Fruit fly (Drosophila melanogaster) whole organism, prepupa: Measurements from ENCODE around the gene CG31650.

Experiments
- CG10631 ChIP-seq: fragments of 200-800 bp; sonication (Bioruptor generic); optimal IDR thresholded peaks from 2 replicates; lab custom pipeline; 2016; ENCODE audit warnings: missing biosample characterization, missing genetic modification characterization
- CG11294 ChIP-seq: fragments of 200-800 bp; sonication (Bioruptor generic); IDR thresholded peaks from 2 replicates; pipeline ENCODE4 v1.3.6; 2022; ENCODE audit warnings: missing biosample characterization, missing genetic modification characterization
- CG11762 ChIP-seq: fragments of 200-800 bp; sonication (Bioruptor generic); optimal IDR thresholded peaks from 3 replicates; lab custom pipeline; 2016; ENCODE audit warnings: missing biosample characterization, missing genetic modification characterization; ENCODE audit not compliant: insufficient read depth
- CG15336 ChIP-seq: fragments of 200-800 bp; sonication (Bioruptor generic); IDR thresholded peaks from 2 replicates; pipeline ENCODE4 v1.3.6; 2022; ENCODE audit warnings: missing biosample characterization, missing genetic modification characterization
- CG1621 ChIP-seq: fragments of 200-800 bp; sonication (Bioruptor generic); optimal IDR thresholded peaks from 3 replicates; lab custom pipeline; 2018; ENCODE audit warnings: missing biosample characterization, mild to moderate bottlenecking, missing genetic modification characterization
- CG16779 ChIP-seq: fragments of 200-800 bp; sonication (Bioruptor generic); optimal IDR thresholded peaks from 3 replicates; lab custom pipeline; 2017; ENCODE audit warnings: missing biosample characterization, mild to moderate bottlenecking, missing genetic modification characterization
- CG3032 ChIP-seq: fragments of 200-800 bp; optimal IDR thresholded peaks from 2 replicates; lab custom pipeline; 2019; ENCODE audit warnings: missing biosample characterization, mild to moderate bottlenecking, missing genetic modification characterization, moderate library complexity
- CG32006 ChIP-seq: fragments of 200-800 bp; sonication (Bioruptor generic); optimal IDR thresholded peaks from 3 replicates; lab custom pipeline; 2017; ENCODE audit warnings: missing biosample characterization, mild to moderate bottlenecking, missing genetic modification characterization
- CG34406 ChIP-seq: fragments of 200-800 bp; sonication (Bioruptor generic); optimal IDR thresholded peaks from 3 replicates; lab custom pipeline; 2016; ENCODE audit warnings: missing biosample characterization, missing genetic modification characterization
- CG3919 ChIP-seq: fragments of 200-800 bp; sonication (Bioruptor generic); optimal IDR thresholded peaks from 3 replicates; lab custom pipeline; 2016; ENCODE audit warnings: missing biosample characterization, missing genetic modification characterization
- CG4318 ChIP-seq: fragments of 200-800 bp; sonication (Bioruptor generic); optimal IDR thresholded peaks from 3 replicates; lab custom pipeline; 2017; ENCODE audit warnings: missing biosample characterization, mild to moderate bottlenecking, missing genetic modification characterization
- CG6163 ChIP-seq: fragments of 200-800 bp; sonication (Bioruptor generic); IDR thresholded peaks from 3 replicates; pipeline ENCODE4 v1.3.6; 2022; ENCODE audit warnings: missing biosample characterization, missing genetic modification characterization
- CG6276 ChIP-seq: fragments of 200-800 bp; sonication (Bioruptor generic); optimal IDR thresholded peaks from 2 replicates; lab custom pipeline; 2017; ENCODE audit warnings: missing biosample characterization, mild to moderate bottlenecking, missing genetic modification characterization
- CG6792 ChIP-seq: fragments of 200-800 bp; sonication (Bioruptor generic); optimal IDR thresholded peaks from 3 replicates; lab custom pipeline; 2016; ENCODE audit warnings: missing biosample characterization, missing genetic modification characterization
- CG6854 ChIP-seq: fragments of 200-800 bp; sonication (Bioruptor generic); optimal IDR thresholded peaks from 2 replicates; lab custom pipeline; 2017; ENCODE audit warnings: missing biosample characterization, mild to moderate bottlenecking, missing genetic modification characterization
- CG8119 ChIP-seq: fragments of 200-800 bp; sonication (Bioruptor generic); IDR thresholded peaks from 3 replicates; pipeline ENCODE4 v1.3.6; 2022; ENCODE audit warnings: missing biosample characterization, missing genetic modification characterization
- CG9139 ChIP-seq: fragments of 200-800 bp; sonication (Bioruptor generic); optimal IDR thresholded peaks from 3 replicates; lab custom pipeline; 2017; ENCODE audit warnings: missing biosample characterization, mild to moderate bottlenecking, missing genetic modification characterization
- Eip75B ChIP-seq: fragments of 200-800 bp; sonication (Bioruptor generic); optimal IDR thresholded peaks from 3 replicates; lab custom pipeline; 2016; ENCODE audit warnings: missing biosample characterization, missing genetic modification characterization
- Eip78C ChIP-seq: fragments of 200-800 bp; sonication (Bioruptor generic); peaks from one replicate; lab custom pipeline; 2016; ENCODE audit warnings: missing biosample characterization, missing genetic modification characterization
- Ets21C ChIP-seq: fragments of 200-800 bp; sonication (Bioruptor generic); optimal IDR thresholded peaks from 3 replicates; lab custom pipeline; 2016; ENCODE audit warnings: missing biosample characterization, missing genetic modification characterization
- Ets96B ChIP-seq: fragments of 200-800 bp; optimal IDR thresholded peaks from 2 replicates; lab custom pipeline; 2019; ENCODE audit warnings: missing biosample characterization, mild to moderate bottlenecking, missing genetic modification characterization, moderate library complexity
- Hr38 ChIP-seq: sonication (Bioruptor generic); optimal IDR thresholded peaks from 2 replicates; lab custom pipeline; 2016; ENCODE audit warnings: missing biosample characterization, missing genetic modification characterization
- Hr4 ChIP-seq: fragments of 200-800 bp; sonication (Bioruptor generic); optimal IDR thresholded peaks from 3 replicates; lab custom pipeline; 2016; ENCODE audit warnings: missing biosample characterization, missing genetic modification characterization
- Lpt ChIP-seq: fragments of 200-800 bp; sonication (Bioruptor generic); optimal IDR thresholded peaks from 3 replicates; lab custom pipeline; 2016; ENCODE audit warnings: missing biosample characterization, missing genetic modification characterization
- OdsH ChIP-seq: fragments of 200-800 bp; sonication (Bioruptor generic); optimal IDR thresholded peaks from 3 replicates; lab custom pipeline; 2016; ENCODE audit warnings: missing biosample characterization, missing genetic modification characterization
- Smox ChIP-seq: fragments of 200-800 bp; sonication (Bioruptor generic); optimal IDR thresholded peaks from 3 replicates; lab custom pipeline; 2016; ENCODE audit warnings: missing biosample characterization, missing genetic modification characterization
- Sox14 ChIP-seq: fragments of 200-800 bp; sonication (Bioruptor generic); optimal IDR thresholded peaks from 3 replicates; lab custom pipeline; 2016; ENCODE audit warnings: missing biosample characterization, missing genetic modification characterization
- Sox15 ChIP-seq: fragments of 200-800 bp; sonication (Bioruptor generic); optimal IDR thresholded peaks from 3 replicates; lab custom pipeline; 2016; ENCODE audit warnings: missing biosample characterization, missing genetic modification characterization
- achi ChIP-seq: fragments of 200-800 bp; sonication (Bioruptor generic); optimal IDR thresholded peaks from 3 replicates; lab custom pipeline; 2016; ENCODE audit warnings: missing biosample characterization, missing genetic modification characterization
- acj6 ChIP-seq: fragments of 200-800 bp; sonication (Bioruptor generic); optimal IDR thresholded peaks from 3 replicates; lab custom pipeline; 2016; ENCODE audit warnings: missing biosample characterization, missing genetic modification characterization
- cyc ChIP-seq: fragments of 200-800 bp; sonication (Bioruptor generic); optimal IDR thresholded peaks from 3 replicates; lab custom pipeline; 2016; ENCODE audit warnings: missing biosample characterization, missing genetic modification characterization
- dsx ChIP-seq: fragments of 200-800 bp; optimal IDR thresholded peaks from 3 replicates; lab custom pipeline; 2019; ENCODE audit warnings: missing biosample characterization, mild to moderate bottlenecking, missing genetic modification characterization, moderate library complexity; ENCODE audit not compliant: poor library complexity, severe bottlenecking
- eg ChIP-seq: fragments of 200-800 bp; sonication (Bioruptor generic); IDR thresholded peaks from 3 replicates; pipeline ENCODE4 v1.3.6; 2022; ENCODE audit warnings: missing biosample characterization, missing genetic modification characterization
- esn ChIP-seq: fragments of 200-800 bp; sonication (Bioruptor generic); optimal IDR thresholded peaks from 2 replicates; lab custom pipeline; 2016; ENCODE audit warnings: missing biosample characterization, mild to moderate bottlenecking, missing genetic modification characterization, moderate library complexity
- fd85E ChIP-seq: fragments of 200-800 bp; sonication (Bioruptor generic); optimal IDR thresholded peaks from 3 replicates; lab custom pipeline; 2016; ENCODE audit warnings: missing biosample characterization, missing genetic modification characterization
- fkh ChIP-seq: fragments of 200-800 bp; sonication (Bioruptor generic); optimal IDR thresholded peaks from 3 replicates; lab custom pipeline; 2017; ENCODE audit warnings: missing biosample characterization, mild to moderate bottlenecking, missing genetic modification characterization, moderate library complexity
- net ChIP-seq: fragments of 200-800 bp; sonication (Bioruptor generic); optimal IDR thresholded peaks from 3 replicates; lab custom pipeline; 2016; ENCODE audit warnings: missing biosample characterization, missing genetic modification characterization
- ss ChIP-seq, 2 experiments: fragments of 200-800 bp; sonication (Bioruptor generic); optimal IDR thresholded peaks; 2 replicates in 1 of 2; 3 replicates in 1 of 2; lab custom pipeline; 2017 to 2018; ENCODE audit warnings: mild to moderate bottlenecking in 2 of 2, missing biosample characterization in 2 of 2, missing genetic modification characterization in 2 of 2, moderate library complexity in 1 of 2
- topi ChIP-seq: fragments of 200-800 bp; sonication (Bioruptor generic); optimal IDR thresholded peaks from 3 replicates; lab custom pipeline; 2016; ENCODE audit warnings: missing biosample characterization, missing genetic modification characterization
- vri ChIP-seq: fragments of 200-800 bp; sonication (Bioruptor generic); optimal IDR thresholded peaks from 3 replicates; lab custom pipeline; 2016; ENCODE audit warnings: missing biosample characterization, mild to moderate bottlenecking, missing genetic modification characterization

Gene CG31650

DNA sequence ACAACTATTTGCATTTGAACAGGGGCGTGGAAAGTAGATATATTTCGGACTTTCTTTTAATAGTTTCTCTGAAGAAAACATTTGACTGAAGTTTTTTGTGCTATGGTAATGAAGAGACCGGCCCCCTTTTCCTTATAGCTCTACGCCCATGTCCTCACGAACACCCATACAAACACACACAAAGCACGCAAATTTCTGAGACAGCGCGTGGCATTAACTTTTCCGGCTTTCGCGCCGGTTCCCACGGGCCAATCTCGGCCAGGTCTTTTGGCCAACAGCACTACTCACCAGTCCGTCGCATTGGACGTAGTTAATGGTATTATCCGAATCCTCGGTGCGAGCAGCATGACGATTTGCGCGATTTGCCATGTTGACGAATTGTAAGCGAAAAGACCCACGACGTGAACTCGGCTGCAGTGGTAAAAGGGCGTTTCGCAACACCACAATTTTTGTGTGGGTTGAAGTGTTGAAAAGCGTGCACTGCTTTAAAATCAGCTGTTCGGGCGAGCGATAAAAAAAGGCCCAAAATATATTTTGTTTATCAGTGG is 7.9 kb upstream of the CG31650 start, which contains the start of gene senju (continued):
- peak; percentile 83 for TF ChIP-seq fkh (GFP tag; lab: Kevin White, UChicago)
- TF ChIP-seq Hr4: peak; percentile 89
- TF ChIP-seq CG9139 (GFP tag; lab: Kevin White, UChicago): peak; percentile 51
- TF ChIP-seq CG6854 (GFP tag; lab: Kevin White, UChicago): peak; percentile 77
- peak; percentile 77 for TF ChIP-seq Ets96B
- peak; percentile 88 for TF ChIP-seq OdsH (GFP tag; lab: Kevin White, UChicago)
- peak; percentile 68 for TF ChIP-seq CG3032 (tag; lab: Kevin White, UChicago)
- peak; percentile 93 for TF ChIP-seq CG3919 (GFP tag; lab: Kevin White, UChicago)
- TF ChIP-seq CG11294 (GFP tag; lab: Robert Waterston, UW): peak; percentile 62

DNA sequence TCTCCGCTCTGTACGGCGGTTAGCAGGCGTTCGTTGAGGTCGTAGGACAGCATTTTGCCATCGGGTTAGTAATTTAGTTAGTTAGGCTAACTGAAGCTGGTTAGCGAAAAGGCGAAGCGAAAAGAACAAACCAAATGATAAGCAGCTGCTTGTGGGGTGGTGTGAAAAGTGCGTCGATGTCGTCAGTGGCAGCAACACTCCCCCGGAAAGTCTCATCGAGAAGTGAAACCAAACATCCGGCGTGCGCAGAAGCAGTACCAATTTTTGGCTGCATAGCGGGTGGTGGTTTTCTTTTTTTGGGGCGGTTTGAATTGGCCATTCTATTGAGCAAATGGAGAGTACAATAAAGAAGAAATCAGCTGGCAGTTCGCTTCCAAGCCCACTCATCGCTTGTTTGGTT is 6.3 kb upstream of the CG31650 start, which contains the start of gene CG9121:
Gene CG9121 (minus strand): TSS at position 238 of the 400 bp plus-strand sequence.
- TF ChIP-seq Eip78C (GFP tag; lab: Kevin White, UChicago) (peak; percentile 8), CG34406 (GFP tag; lab: Kevin White, UChicago) (no peak)

DNA sequence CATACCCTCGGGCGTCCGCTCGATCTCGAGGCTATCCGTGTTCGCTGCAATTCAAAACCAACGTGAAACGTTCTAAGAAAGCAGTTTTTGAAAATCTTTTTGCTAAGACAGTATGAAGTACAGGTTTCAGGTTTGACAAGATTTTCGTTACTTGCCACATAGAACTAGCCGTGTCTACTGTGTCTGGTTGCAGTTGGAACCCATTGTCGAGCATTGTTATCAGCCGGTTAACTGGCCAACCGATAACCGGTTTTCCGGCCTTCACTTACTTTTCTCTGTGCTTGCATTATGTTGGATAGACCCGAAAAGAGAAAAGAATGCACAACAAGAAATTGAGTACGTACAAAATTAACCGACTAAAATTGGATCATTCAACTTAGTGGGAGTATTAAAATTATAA is 5.5 kb upstream of the CG31650 start:
- peak; percentile 37 for TF ChIP-seq CG32006
- TF ChIP-seq CG1621 (tag; lab: Kevin White, UChicago): peak; percentile 58
- TF ChIP-seq CG6854 (GFP tag; lab: Kevin White, UChicago): no peak
- TF ChIP-seq CG6163 (GFP tag; lab: Robert Waterston, UW): no peak
- peak; percentile 18 for TF ChIP-seq CG6276 (GFP tag; lab: Kevin White, UChicago)
- TF ChIP-seq, all 60 proteins: peak for 3

DNA sequence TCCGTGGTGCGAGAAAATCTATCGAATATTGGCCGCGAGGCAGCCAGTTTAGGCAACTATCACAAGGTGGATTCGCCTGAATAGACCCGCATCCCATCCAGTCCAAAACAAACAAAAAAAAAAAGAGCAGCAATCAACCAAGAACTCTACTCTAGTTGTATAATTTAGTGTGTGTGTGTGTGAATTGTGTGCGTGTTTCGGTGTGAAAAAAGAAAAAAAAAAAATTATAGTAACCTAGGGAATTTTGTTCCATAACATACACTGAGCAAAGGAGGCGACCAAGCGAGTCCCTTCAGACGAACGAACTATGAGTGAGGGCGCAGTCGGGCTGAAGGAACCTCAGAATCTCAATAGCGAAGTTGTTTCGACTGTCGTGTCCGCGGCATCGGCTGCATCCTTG is 1.7 kb upstream of the CG31650 start:
- TF ChIP-seq vri (no peak), Ets21C (GFP tag; lab: Kevin White, UChicago) (no peak), CG9139 (GFP tag; lab: Kevin White, UChicago) (no peak), Hr38 (GFP tag; lab: Kevin White, UChicago) (no peak), Eip78C (GFP tag; lab: Kevin White, UChicago) (peak; percentile 32), acj6 (GFP tag; lab: Kevin White, UChicago) (no peak), esn (GFP tag; lab: Kevin White, UChicago) (no peak)
- TF ChIP-seq, all 60 proteins: peak for 1

DNA sequence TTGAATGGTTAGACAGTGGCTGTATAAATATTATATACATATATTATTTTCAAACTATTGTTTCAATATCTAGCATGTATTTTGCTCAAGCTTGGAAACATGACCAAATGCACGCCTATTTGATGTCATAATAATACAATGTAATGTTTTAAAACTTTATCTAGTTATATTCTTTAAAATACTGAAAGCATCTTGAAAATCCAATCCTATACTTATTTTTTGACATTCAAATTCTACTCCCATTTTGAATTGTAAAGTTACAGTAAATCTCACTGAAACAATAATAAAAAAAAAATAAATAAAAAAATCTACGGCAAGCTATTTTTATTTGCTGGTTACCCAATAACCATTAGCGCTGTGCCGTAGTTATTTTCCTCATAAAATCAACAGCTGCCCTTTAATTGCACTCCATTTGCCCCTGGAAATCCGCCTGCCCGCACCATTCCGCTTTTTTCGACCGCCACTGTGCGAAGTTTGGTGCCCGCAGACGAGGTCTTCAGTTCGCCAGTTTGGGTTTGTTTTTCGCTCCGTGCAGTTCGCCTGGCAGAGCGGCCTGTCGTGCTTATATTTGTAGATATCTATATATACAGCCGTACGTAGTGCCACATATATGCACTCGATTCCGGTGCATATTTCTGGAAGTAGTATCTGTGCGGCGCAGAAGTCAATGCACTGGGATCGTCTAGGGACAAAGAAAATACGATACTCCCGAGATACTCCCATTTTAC is 544 bp upstream of the CG31650 start:
- TF ChIP-seq CG6792 (GFP tag; lab: Kevin White, UChicago) (peak; percentile 11), Ets96B (no peak), achi (GFP tag; lab: Kevin White, UChicago) (peak; percentile 58), Lpt (GFP tag; lab: Kevin White, UChicago) (peak; percentile 33), Eip75B (GFP tag; lab: Kevin White, UChicago) (peak; percentile 43), CG3919 (GFP tag; lab: Kevin White, UChicago) (peak; percentile 53), CG8119 (GFP tag; lab: Robert Waterston, UW) (peak; percentile 42; the same call in 1 of the 3 replicates), CG16779 (tag; lab: Kevin White, UChicago) (peak; percentile 38), Sox14 (GFP tag; lab: Kevin White, UChicago) (peak; percentile 66), CG9139 (GFP tag; lab: Kevin White, UChicago) (peak; percentile 7), Sox15 (GFP tag; lab: Kevin White, UChicago) (no peak), CG15336 (peak; percentile 49; the same call in 1 of the 2 replicates), dsx (GFP tag; lab: Kevin White, UChicago) (peak; percentile 16), CG34406 (GFP tag; lab: Kevin White, UChicago) (peak; percentile 11), cyc (GFP tag; lab: Kevin White, UChicago) (peak; percentile 40), eg (GFP tag; lab: Robert Waterston, UW) (peak; percentile 79), topi (GFP tag; lab: Kevin White, UChicago) (peak; percentile 37), fd85E (peak; percentile 14), CG1621 (tag; lab: Kevin White, UChicago) (peak; percentile 20), net (peak; percentile 28), ss (GFP tag; optimal IDR thresholded peaks at IDR 0.05; lab: Kevin White, UChicago) (peak in 1 of 2 experiments; percentile 28), CG10631 (GFP tag; lab: Kevin White, UChicago) (peak; percentile 57), acj6 (GFP tag; lab: Kevin White, UChicago) (peak; percentile 36), Smox (GFP tag; lab: Kevin White, UChicago) (peak; percentile 46), CG11762 (GFP tag; lab: Kevin White, UChicago) (no peak), CG11294 (GFP tag; lab: Robert Waterston, UW) (peak; percentile 17; the same call in 1 of the 2 replicates), fkh (GFP tag; lab: Kevin White, UChicago) (peak; percentile 38), CG4318 (peak; percentile 49), Hr38 (GFP tag; lab: Kevin White, UChicago) (no peak)
